Worm (Caenorhabditis elegans): ENCODE results near the gene nphp-2.

Gene nphp-2

ce11 chrV:1864997-1865396 is 30.6 kb upstream of the nphp-2 start:
- TF ChIP-seq aly-1 (tag; optimal IDR thresholded peaks at IDR 0.05) (no peak), scrt-1 (GFP tag; IDR thresholded peaks at IDR 0.05) (no peak), tbx-11 (GFP tag; IDR thresholded peaks at IDR 0.05) (no peak), hmbx-1 (tag; optimal IDR thresholded peaks at IDR 0.05) (no peak), tbx-37 (GFP tag; conservative IDR thresholded peaks at IDR 0.05) (no peak)

- no peak for TF ChIP-seq ama-1 (optimal IDR thresholded peaks at IDR 0.05)
- no peak for TF ChIP-seq hmg-4 (GFP tag; optimal IDR thresholded peaks at IDR 0.05)
- TF ChIP-seq pes-1 (GFP tag; IDR thresholded peaks at IDR 0.05): no peak
- TF ChIP-seq hmbx-1 (tag; optimal IDR thresholded peaks at IDR 0.05): no peak
- no peak for TF ChIP-seq aly-1 (tag; optimal IDR thresholded peaks at IDR 0.05)
- no peak for TF ChIP-seq flt-1 (GFP tag; IDR thresholded peaks at IDR 0.05)
- no peak for TF ChIP-seq F13C5.2 (tag; optimal IDR thresholded peaks at IDR 0.05)
- TF ChIP-seq tra-4 (tag; optimal IDR thresholded peaks at IDR 0.05): no peak
- no peak for TF ChIP-seq tbx-37 (GFP tag; conservative IDR thresholded peaks at IDR 0.05)
- TF ChIP-seq ceh-13 (GFP tag; optimal IDR thresholded peaks at IDR 0.05): no peak
- TF ChIP-seq sea-1 (GFP tag; conservative IDR thresholded peaks at IDR 0.05): no peak
- TF ChIP-seq ceh-36 (tag; optimal IDR thresholded peaks at IDR 0.05): no peak
- no peak for TF ChIP-seq scrt-1 (GFP tag; IDR thresholded peaks at IDR 0.05)
- TF ChIP-seq ets-7 (tag; optimal IDR thresholded peaks at IDR 0.05): no peak
- no peak for TF ChIP-seq hnd-1 (tag; optimal IDR thresholded peaks at IDR 0.05)
Observed at ce11 chrV:1868025-1868424, 27.6 kb upstream of the nphp-2 start.

DNA sequence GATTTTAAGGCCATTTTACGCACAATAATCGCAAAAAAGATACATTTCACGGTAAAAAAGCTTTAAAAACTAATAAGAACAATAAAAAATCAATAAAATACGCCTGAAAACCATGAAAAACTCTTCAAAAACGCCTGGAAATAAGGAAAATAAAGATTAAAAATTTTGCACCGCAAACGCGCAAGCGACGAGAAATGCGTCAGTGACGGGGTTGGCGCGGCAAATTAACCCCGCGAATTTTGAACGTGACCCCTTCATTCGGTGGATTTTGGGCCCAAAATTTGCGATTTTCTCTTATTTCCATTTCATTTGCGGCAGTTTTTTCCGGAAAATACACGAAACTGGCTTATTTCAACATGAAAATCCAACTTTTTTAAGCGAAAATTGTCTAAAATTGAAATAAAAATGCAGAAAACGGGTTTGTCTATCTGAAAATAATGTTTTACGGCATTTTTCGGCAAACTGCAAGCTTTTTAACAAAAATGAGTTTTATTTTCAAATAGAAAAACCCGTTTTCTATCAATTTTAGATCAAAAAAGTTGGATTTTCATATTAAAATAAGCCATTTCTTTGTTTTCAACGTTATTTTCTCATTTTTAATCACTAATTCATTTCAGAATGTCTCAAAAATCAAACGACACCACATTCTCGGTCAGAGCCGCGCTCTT is 26.9 kb upstream of the nphp-2 start, which contains the start of gene knl-3:
TSS of gene knl-3 (plus strand) at position 618 of the 668 bp plus-strand sequence.
- TF ChIP-seq hmbx-1 (tag; optimal IDR thresholded peaks at IDR 0.05): peak; percentile 11
- TF ChIP-seq tbx-11 (GFP tag; IDR thresholded peaks at IDR 0.05): peak; percentile 65; the same call in 1 of the 2 replicates
- TF ChIP-seq pes-1 (GFP tag; IDR thresholded peaks at IDR 0.05): peak; percentile 79
- TF ChIP-seq B0310.2 (tag; optimal IDR thresholded peaks at IDR 0.05): no peak
- peak; percentile 80 for TF ChIP-seq F13C5.2 (tag; optimal IDR thresholded peaks at IDR 0.05)
- peak; percentile 32 for TF ChIP-seq hnd-1 (tag; optimal IDR thresholded peaks at IDR 0.05)
- no peak for TF ChIP-seq ama-1 (optimal IDR thresholded peaks at IDR 0.05)
- TF ChIP-seq scrt-1 (GFP tag; IDR thresholded peaks at IDR 0.05): peak; percentile 70; the same call in 1 of the 2 replicates
- TF ChIP-seq ets-7 (tag; optimal IDR thresholded peaks at IDR 0.05): no peak
- TF ChIP-seq ceh-36 (tag; optimal IDR thresholded peaks at IDR 0.05): peak; percentile 80
- peak; percentile 51 for TF ChIP-seq hmg-4 (GFP tag; optimal IDR thresholded peaks at IDR 0.05)
- no peak for TF ChIP-seq ceh-13 (GFP tag; optimal IDR thresholded peaks at IDR 0.05)
- peak; percentile 51; the same call in 1 of the 2 replicates for TF ChIP-seq flt-1 (GFP tag; IDR thresholded peaks at IDR 0.05)
- TF ChIP-seq sea-1 (GFP tag; conservative IDR thresholded peaks at IDR 0.05): no peak
- no peak for TF ChIP-seq aly-1 (tag; optimal IDR thresholded peaks at IDR 0.05)
- TF ChIP-seq tra-4 (tag; optimal IDR thresholded peaks at IDR 0.05): peak; percentile 29
- peak; percentile 51; the same call in 1 of the 2 replicates for TF ChIP-seq tbx-37 (GFP tag; conservative IDR thresholded peaks at IDR 0.05)

ce11 chrV:1869682-1870081 is 25.9 kb upstream of the nphp-2 start, which contains the start of gene T10B5.3:
TSS of gene T10B5.3 (minus strand) at chrV:1869782.
- no peak for TF ChIP-seq hnd-1 (tag; optimal IDR thresholded peaks at IDR 0.05)
- TF ChIP-seq tbx-11 (GFP tag; IDR thresholded peaks at IDR 0.05): no peak
- no peak for TF ChIP-seq aly-1 (tag; optimal IDR thresholded peaks at IDR 0.05)
- no peak for TF ChIP-seq ama-1 (optimal IDR thresholded peaks at IDR 0.05)
- no peak for TF ChIP-seq F13C5.2 (tag; optimal IDR thresholded peaks at IDR 0.05)
- TF ChIP-seq ceh-36 (tag; optimal IDR thresholded peaks at IDR 0.05): no peak
- TF ChIP-seq tra-4 (tag; optimal IDR thresholded peaks at IDR 0.05): no peak
- no peak for TF ChIP-seq tbx-37 (GFP tag; conservative IDR thresholded peaks at IDR 0.05)
- no peak for TF ChIP-seq ets-7 (tag; optimal IDR thresholded peaks at IDR 0.05)

- TF ChIP-seq hmbx-1 (tag; optimal IDR thresholded peaks at IDR 0.05) (no peak), hmg-4 (GFP tag; optimal IDR thresholded peaks at IDR 0.05) (no peak), ama-1 (optimal IDR thresholded peaks at IDR 0.05) (peak; percentile 7), flt-1 (GFP tag; IDR thresholded peaks at IDR 0.05) (no peak), sea-1 (GFP tag; conservative IDR thresholded peaks at IDR 0.05) (no peak), hnd-1 (tag; optimal IDR thresholded peaks at IDR 0.05) (no peak), pes-1 (GFP tag; IDR thresholded peaks at IDR 0.05) (no peak), ceh-36 (tag; optimal IDR thresholded peaks at IDR 0.05) (no peak), tbx-37 (GFP tag; conservative IDR thresholded peaks at IDR 0.05) (no peak), tbx-11 (GFP tag; IDR thresholded peaks at IDR 0.05) (no peak), tra-4 (tag; optimal IDR thresholded peaks at IDR 0.05) (peak; percentile 11), aly-1 (tag; optimal IDR thresholded peaks at IDR 0.05) (no peak), ceh-13 (GFP tag; optimal IDR thresholded peaks at IDR 0.05) (no peak), scrt-1 (GFP tag; IDR thresholded peaks at IDR 0.05) (no peak)
Observed at ce11 chrV:1870515-1870940, 25.1 kb upstream of the nphp-2 start.

DNA sequence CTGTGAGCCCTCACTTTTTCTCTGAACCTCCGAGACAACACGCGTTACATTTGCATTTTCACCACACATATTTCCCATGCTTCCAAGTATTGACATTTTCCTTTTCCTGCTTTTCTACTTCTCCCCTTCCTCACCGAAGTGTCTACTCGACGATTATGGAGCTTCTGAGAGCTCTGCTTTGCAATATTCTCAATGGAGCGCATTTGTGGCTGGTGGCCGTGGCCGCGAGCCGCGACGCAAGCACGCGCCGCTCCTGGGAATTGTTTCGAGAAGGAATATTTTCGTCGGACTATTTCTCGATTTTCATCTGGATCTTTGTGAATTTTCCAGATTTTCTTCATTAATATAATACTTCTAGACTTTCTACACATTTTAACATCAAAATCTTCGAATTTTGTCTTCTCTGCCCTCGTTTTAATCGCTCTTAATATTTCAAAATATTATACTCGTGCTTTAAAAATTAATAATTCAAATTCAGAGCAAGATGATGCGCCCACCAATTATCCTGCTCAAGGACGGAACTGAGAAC is 23.8 kb upstream of the nphp-2 start, which contains the start of the genes T10B5.4 and cct-7:
TSS of gene T10B5.4 (minus strand) at position 40 of the 529 bp plus-strand sequence.
TSS of gene cct-7 (plus strand) at position 479 of the 529 bp plus-strand sequence.
- no peak for TF ChIP-seq ama-1 (optimal IDR thresholded peaks at IDR 0.05)
- TF ChIP-seq tbx-11 (GFP tag; IDR thresholded peaks at IDR 0.05): no peak
- TF ChIP-seq F13C5.2 (tag; optimal IDR thresholded peaks at IDR 0.05): peak; percentile 59
- no peak for TF ChIP-seq B0310.2 (tag; optimal IDR thresholded peaks at IDR 0.05)
- peak; percentile 54 for TF ChIP-seq hmg-4 (GFP tag; optimal IDR thresholded peaks at IDR 0.05)
- TF ChIP-seq tbx-37 (GFP tag; conservative IDR thresholded peaks at IDR 0.05): peak; percentile 54; the same call in 1 of the 2 replicates
- peak; percentile 43; the same call in 1 of the 2 replicates for TF ChIP-seq pes-1 (GFP tag; IDR thresholded peaks at IDR 0.05)
- peak; percentile 36; the same call in 1 of the 2 replicates for TF ChIP-seq flt-1 (GFP tag; IDR thresholded peaks at IDR 0.05)
- no peak for TF ChIP-seq ceh-36 (tag; optimal IDR thresholded peaks at IDR 0.05)
- TF ChIP-seq ceh-13 (GFP tag; optimal IDR thresholded peaks at IDR 0.05): no peak
- TF ChIP-seq scrt-1 (GFP tag; IDR thresholded peaks at IDR 0.05): no peak
- no peak for TF ChIP-seq hmbx-1 (tag; optimal IDR thresholded peaks at IDR 0.05)
- peak; percentile 16 for TF ChIP-seq ets-7 (tag; optimal IDR thresholded peaks at IDR 0.05)
- TF ChIP-seq aly-1 (tag; optimal IDR thresholded peaks at IDR 0.05): no peak
- no peak for TF ChIP-seq hnd-1 (tag; optimal IDR thresholded peaks at IDR 0.05)
- no peak for TF ChIP-seq tra-4 (tag; optimal IDR thresholded peaks at IDR 0.05)
- TF ChIP-seq sea-1 (GFP tag; conservative IDR thresholded peaks at IDR 0.05): peak; percentile 55; the same call in 1 of the 2 replicates

Data from whole organism, early embryonic.